Fruit fly (Drosophila melanogaster): ENCODE results near the gene CG45071.

DNA sequence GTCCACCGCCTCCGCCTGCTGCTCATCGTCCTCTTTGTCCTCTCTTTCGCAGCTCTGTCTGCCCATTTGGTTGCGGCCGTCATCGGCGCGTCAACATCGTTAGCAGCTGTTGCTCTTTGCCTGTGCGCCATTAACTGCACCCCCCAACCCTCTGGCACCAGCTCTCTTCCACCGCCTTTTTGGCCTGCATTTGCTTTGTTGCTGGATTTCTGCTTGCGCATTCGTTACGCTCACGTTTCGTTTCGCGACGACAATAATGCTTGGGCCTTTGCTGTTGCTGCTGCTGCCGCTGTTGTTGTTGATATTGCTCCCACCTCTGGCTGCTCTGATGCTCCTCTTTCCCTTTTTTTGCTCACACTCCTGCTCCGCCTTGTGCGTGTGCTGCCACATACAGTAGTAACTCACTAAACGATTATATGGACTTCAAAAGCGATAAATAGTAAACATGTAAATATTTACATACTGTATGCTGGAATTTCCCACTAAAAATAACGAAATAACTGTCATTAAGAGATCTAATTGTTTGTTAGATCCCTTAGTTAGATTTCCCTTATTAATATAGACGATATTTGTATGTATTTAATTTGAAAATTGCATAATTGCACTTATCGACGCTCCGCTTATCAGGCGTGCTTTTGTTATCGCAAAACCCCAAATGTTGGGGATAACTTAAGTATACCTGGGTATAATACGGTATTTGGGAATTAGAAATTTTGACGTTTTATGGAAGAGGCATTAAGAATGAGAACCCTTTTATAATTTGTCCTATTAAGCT lies 3.9 kb upstream of the CG45071 start:
- TF ChIP-seq CrebA (GFP tag; optimal IDR thresholded peaks at IDR 0.05; ENCODE audit: borderline replicate concordance) (no peak), N (GFP tag; optimal IDR thresholded peaks at IDR 0.05) (no peak), sage (GFP tag; optimal IDR thresholded peaks at IDR 0.05) (no peak)

Measured in whole organism, wandering third instar larva.